Worm (Caenorhabditis elegans): ENCODE results near the gene nstp-1.
"Not testable (repeated sequence)": the region's sequence is repeated elsewhere in the genome, so short reads cannot be mapped to it uniquely, and the experiment has no call there.

Gene nstp-1

ce11 chrIV:8961109-8961508, 23.6 kb upstream of the nstp-1 start:
- TF ChIP-seq attf-3 (GFP tag; conservative IDR thresholded peaks at IDR 0.05): peak; percentile 69

- peak; percentile 63; the same call in 1 of the 2 replicates for TF ChIP-seq madf-3 (GFP tag; IDR thresholded peaks at IDR 0.05)
- TF ChIP-seq rpc-1 (optimal IDR thresholded peaks at IDR 0.05); cebp-1 (tag; optimal IDR thresholded peaks at IDR 0.05): not testable (repeated sequence)
- peak; percentile 51 for TF ChIP-seq rpc-1 (tag; optimal IDR thresholded peaks at IDR 0.05)
- 0 out of 2 replicates have a peak, but pooled peaks have one; percentile 13 for TF ChIP-seq attf-3 (GFP tag; conservative IDR thresholded peaks at IDR 0.05)
- peak; percentile 55; the same call in 1 of the 2 replicates for TF ChIP-seq nfyb-1 (GFP tag; IDR thresholded peaks at IDR 0.05)
- 0 out of 2 replicates have a peak, but pooled peaks have one; percentile 53 for TF ChIP-seq ceh-58 (GFP tag; IDR thresholded peaks at IDR 0.05)
- TF ChIP-seq hmg-1.2 (GFP tag; IDR thresholded peaks at IDR 0.05): peak; percentile 51
- peak; percentile 42; the same call in 1 of the 2 replicates for TF ChIP-seq rcor-1 (GFP tag; IDR thresholded peaks at IDR 0.05)
- peak; percentile 69; the same call in 1 of the 2 replicates for TF ChIP-seq dox-1 (GFP tag; IDR thresholded peaks at IDR 0.05)
- peak; percentile 79; the same call in 1 of the 2 replicates for TF ChIP-seq ztf-25 (GFP tag; IDR thresholded peaks at IDR 0.05)
- peak; percentile 95 for TF ChIP-seq lin-26 (GFP tag; IDR thresholded peaks at IDR 0.05)
- peak; percentile 63 for TF ChIP-seq cebp-1 (GFP tag; IDR thresholded peaks at IDR 0.05)
- TF ChIP-seq ztf-6 (GFP tag; IDR thresholded peaks at IDR 0.05): 0 out of 2 replicates have a peak, but pooled peaks have one; percentile 11
- TF ChIP-seq Y56A3A.18 (GFP tag; IDR thresholded peaks at IDR 0.05): 0 out of 2 replicates have a peak, but pooled peaks have one; percentile 33
- TF ChIP-seq nhr-120 (GFP tag; IDR thresholded peaks at IDR 0.05): 0 out of 2 replicates have a peak, but pooled peaks have one; percentile 77
- peak; percentile 57 for TF ChIP-seq B0261.1 (tag; optimal IDR thresholded peaks at IDR 0.05)
- TF ChIP-seq ceh-91 (GFP tag; IDR thresholded peaks at IDR 0.05): peak; percentile 36; the same call in 1 of the 2 replicates
- TF ChIP-seq ceh-40 (GFP tag; IDR thresholded peaks at IDR 0.05): peak; percentile 83
- peak; percentile 38; the same call in 1 of the 2 replicates for TF ChIP-seq D2030.7 (GFP tag; IDR thresholded peaks at IDR 0.05)
- peak; percentile 12; the same call in 1 of the 2 replicates for TF ChIP-seq C17E4.6 (GFP tag; IDR thresholded peaks at IDR 0.05)
- 0 out of 2 replicates have a peak, but pooled peaks have one; percentile 34 for TF ChIP-seq Y53G8AR.9 (GFP tag; conservative IDR thresholded peaks at IDR 0.05)
- peak; percentile 85 for TF ChIP-seq tbp1 (GFP tag; optimal IDR thresholded peaks at IDR 0.05)
- peak; percentile 62 for TF ChIP-seq egl-44 (GFP tag; IDR thresholded peaks at IDR 0.05)
- 0 out of 2 replicates have a peak, but pooled peaks have one; percentile 22 for TF ChIP-seq Y95B8A.8 (GFP tag; IDR thresholded peaks at IDR 0.05)
- 0 out of 2 replicates have a peak, but pooled peaks have one; percentile 9 for TF ChIP-seq cebp-2 (GFP tag; IDR thresholded peaks at IDR 0.05)
- 0 out of 2 replicates have a peak, but pooled peaks have one; percentile 31 for TF ChIP-seq let-526 (GFP tag; IDR thresholded peaks at IDR 0.05)
- TF ChIP-seq egl-18 (GFP tag; IDR thresholded peaks at IDR 0.05): 0 out of 2 replicates have a peak, but pooled peaks have one; percentile 17
- TF ChIP-seq aptf-3 (GFP tag; IDR thresholded peaks at IDR 0.05): 0 out of 2 replicates have a peak, but pooled peaks have one; percentile 60
- 0 out of 2 replicates have a peak, but pooled peaks have one; percentile 40 for TF ChIP-seq ztf-28 (GFP tag; IDR thresholded peaks at IDR 0.05)
Measured at ce11 chrIV:8964042-8964441, 20.6 kb upstream of the nstp-1 start.

ce11 chrIV:8965883-8966282, 18.8 kb upstream of the nstp-1 start, which contains the start of gene C53B4.2:
TSS of gene C53B4.2 (plus strand) at chrIV:8966183.
- TF ChIP-seq B0035.1 (tag; optimal IDR thresholded peaks at IDR 0.05): no peak
- TF ChIP-seq B0019.2 (GFP tag; conservative IDR thresholded peaks at IDR 0.05): no peak
- TF ChIP-seq zim-3 (tag; optimal IDR thresholded peaks at IDR 0.05): no peak
- no peak for TF ChIP-seq C06A6.2 (GFP tag; conservative IDR thresholded peaks at IDR 0.05)
- no peak for TF ChIP-seq ceh-100 (GFP tag; IDR thresholded peaks at IDR 0.05)
- no peak for TF ChIP-seq attf-6 (GFP tag; IDR thresholded peaks at IDR 0.05)
- no peak for TF ChIP-seq gei-17 (GFP tag; optimal IDR thresholded peaks at IDR 0.05)
- TF ChIP-seq mxl-1 (tag; optimal IDR thresholded peaks at IDR 0.05): no peak
- TF ChIP-seq nhr-179 (tag; optimal IDR thresholded peaks at IDR 0.05): no peak
- TF ChIP-seq ets-4 (GFP tag; optimal IDR thresholded peaks at IDR 0.05): no peak

Data from whole organism, young adult.